Fruit fly (Drosophila melanogaster) whole organism, embryonic: ENCODE measurements around the gene GlnRS.

Experiments
- Atf6 ChIP-seq: fragments of 200-800 bp; sonication (Bioruptor generic); IDR thresholded peaks from 2 replicates; pipeline ENCODE4 v1.3.6; 2022; ENCODE audit warnings: missing biosample characterization, missing genetic modification characterization
- Blimp-1 ChIP-seq: fragments of 200-800 bp; sonication (Bioruptor generic); optimal IDR thresholded peaks from 3 replicates; lab custom pipeline; 2018; ENCODE audit warnings: missing biosample characterization, missing genetic modification characterization, mild to moderate bottlenecking, moderate library complexity, missing genetic modification reagents
- CG10147 ChIP-seq: fragments of 200-800 bp; sonication (Bioruptor generic); optimal IDR thresholded peaks from 2 replicates; lab custom pipeline; 2019; ENCODE audit warnings: missing biosample characterization, mild to moderate bottlenecking, missing genetic modification characterization, moderate library complexity
- CG10462 ChIP-seq: fragments of 200-800 bp; sonication (Bioruptor generic); optimal IDR thresholded peaks from 2 replicates; lab custom pipeline; 2016; ENCODE audit warnings: missing biosample characterization, missing genetic modification characterization
- CG10543 ChIP-seq: fragments of 200-800 bp; sonication (Bioruptor generic); optimal IDR thresholded peaks from 3 replicates; lab custom pipeline; 2017; ENCODE audit warnings: missing biosample characterization, mild to moderate bottlenecking, missing genetic modification characterization, moderate library complexity
- CG11696 ChIP-seq: fragments of 200-800 bp; sonication (Bioruptor generic); IDR thresholded peaks from 2 replicates; pipeline ENCODE4 v1.3.6; 2022; ENCODE audit warnings: missing biosample characterization, missing genetic modification characterization
- CG12104 ChIP-seq: fragments of 200-800 bp; sonication (Bioruptor generic); optimal IDR thresholded peaks from 3 replicates; lab custom pipeline; 2016; ENCODE audit warnings: missing biosample characterization, missing genetic modification characterization
- CG12155 ChIP-seq: fragments of 200-800 bp; sonication (Bioruptor generic); optimal IDR thresholded peaks from 3 replicates; lab custom pipeline; 2016; ENCODE audit warnings: missing biosample characterization, missing genetic modification characterization
- CG15011 ChIP-seq: fragments of 200-800 bp; sonication (Bioruptor generic); optimal IDR thresholded peaks from 3 replicates; lab custom pipeline; 2018; ENCODE audit warnings: missing biosample characterization, mild to moderate bottlenecking, missing genetic modification characterization
- CG17612 ChIP-seq: fragments of 200-800 bp; sonication (Bioruptor generic); IDR thresholded peaks from 2 replicates; pipeline ENCODE4 v1.3.6; 2022; ENCODE audit warnings: missing biosample characterization, missing genetic modification characterization
- CG17912 ChIP-seq: fragments of 200-800 bp; sonication (Bioruptor generic); optimal IDR thresholded peaks from 2 replicates; lab custom pipeline; 2018; ENCODE audit warnings: missing biosample characterization, mild to moderate bottlenecking, missing genetic modification characterization
- CG30020 ChIP-seq: fragments of 200-800 bp; optimal IDR thresholded peaks from 2 replicates; lab custom pipeline; 2019; ENCODE audit warnings: missing biosample characterization, mild to moderate bottlenecking, missing genetic modification characterization, moderate library complexity
- CG30431 ChIP-seq: fragments of 200-800 bp; sonication (Bioruptor generic); optimal IDR thresholded peaks from 2 replicates; lab custom pipeline; 2017; ENCODE audit warnings: missing biosample characterization, missing genetic modification characterization
- CG33213 ChIP-seq: fragments of 200-800 bp; sonication (Bioruptor generic); optimal IDR thresholded peaks from 3 replicates; lab custom pipeline; 2016; ENCODE audit warnings: missing biosample characterization, missing genetic modification characterization
- CG7786 ChIP-seq: fragments of 200-800 bp; sonication (Bioruptor generic); optimal IDR thresholded peaks from 2 replicates; lab custom pipeline; 2016; ENCODE audit warnings: missing biosample characterization, missing genetic modification characterization
- CG7987 ChIP-seq: fragments of 200-800 bp; sonication (Bioruptor generic); optimal IDR thresholded peaks from 2 replicates; lab custom pipeline; 2018; ENCODE audit warnings: missing biosample characterization, mild to moderate bottlenecking, missing genetic modification characterization, moderate library complexity
- Doc2 ChIP-seq: fragments of 200-800 bp; sonication (Bioruptor generic); IDR thresholded peaks from 2 replicates; pipeline ENCODE4 v1.3.6; 2022; ENCODE audit warnings: missing biosample characterization, missing genetic modification characterization
- GATAe ChIP-seq: fragments of 200-800 bp; sonication (Bioruptor generic); conservative IDR thresholded peaks from 2 replicates; pipeline ENCODE4 v1.3.6; 2022; ENCODE audit warnings: missing biosample characterization, missing genetic modification characterization
- Hmr ChIP-seq: fragments of 200-800 bp; sonication (Bioruptor generic); optimal IDR thresholded peaks from 3 replicates; lab custom pipeline; 2017; ENCODE audit warnings: mild to moderate bottlenecking, missing biosample characterization, missing genetic modification reagents, missing genetic modification characterization
- Hr3 ChIP-seq: fragments of 200-800 bp; sonication (Bioruptor generic); optimal IDR thresholded peaks from 3 replicates; lab custom pipeline; 2016; ENCODE audit warnings: missing biosample characterization, missing genetic modification characterization
- Poxn ChIP-seq: fragments of 200-800 bp; sonication (Bioruptor generic); IDR thresholded peaks from 2 replicates; pipeline ENCODE4 v1.3.6; 2022; ENCODE audit warnings: missing biosample characterization, missing genetic modification characterization
- Rfx ChIP-seq: fragments of 200-800 bp; sonication (Bioruptor generic); IDR thresholded peaks from 2 replicates; pipeline ENCODE4 v1.3.6; 2022; ENCODE audit warnings: missing biosample characterization, missing genetic modification characterization
- Stat92E ChIP-seq, 3 experiments: fragments of >200 bp in 2 of 3; fragments of 200-800 bp in 1 of 3; sonication (Bioruptor generic) in 1 of 3; optimal IDR thresholded peaks; 2 replicates each; lab custom pipeline; 2017 to 2019; ENCODE audit warnings: missing biosample characterization in 3 of 3, missing genetic modification characterization in 3 of 3, mild to moderate bottlenecking in 1 of 3, moderate library complexity in 1 of 3
- Usf ChIP-seq: fragments of 200-800 bp; sonication (Bioruptor generic); optimal IDR thresholded peaks from 2 replicates; lab custom pipeline; 2017; ENCODE audit warnings: missing genotype, missing biosample characterization, missing genetic modification characterization
- bbx ChIP-seq: fragments of 200-800 bp; sonication (Bioruptor generic); IDR thresholded peaks from 2 replicates; pipeline ENCODE4 v1.3.6; 2022; ENCODE audit warnings: missing biosample characterization, missing genetic modification characterization; ENCODE audit not compliant: partially characterized antibody
- chinmo ChIP-seq: fragments of 200-800 bp; sonication (Bioruptor generic); IDR thresholded peaks from 4 replicates; pipeline ENCODE4 v1.3.6; 2022; ENCODE audit warnings: missing biosample characterization, missing genetic modification characterization; ENCODE audit not compliant: partially characterized antibody
- chn ChIP-seq: fragments of 200-800 bp; sonication (Bioruptor generic); optimal IDR thresholded peaks from 2 replicates; lab custom pipeline; 2016; ENCODE audit warnings: missing biosample characterization, missing genetic modification characterization
- crol ChIP-seq: fragments of 200-800 bp; sonication (Bioruptor generic); IDR thresholded peaks from 2 replicates; pipeline ENCODE4 v1.3.6; 2022; ENCODE audit warnings: missing biosample characterization, missing genetic modification characterization
- dan ChIP-seq: fragments of 200-800 bp; sonication (Bioruptor generic); IDR thresholded peaks from 2 replicates; pipeline ENCODE4 v1.3.6; 2022; ENCODE audit warnings: missing biosample characterization, missing genetic modification characterization
- emc ChIP-seq: fragments of 200-800 bp; sonication (Bioruptor generic); optimal IDR thresholded peaks from 2 replicates; lab custom pipeline; 2016; ENCODE audit warnings: missing biosample characterization, missing genetic modification characterization
- eve ChIP-seq, 2 experiments: fragments of >200 bp; optimal IDR thresholded peaks; 2 replicates each; lab custom pipeline; 2017; ENCODE audit warnings: missing biosample characterization in 2 of 2, missing genetic modification characterization in 2 of 2
- fd64A ChIP-seq: fragments of 200-800 bp; sonication (Bioruptor generic); optimal IDR thresholded peaks from 3 replicates; lab custom pipeline; 2018; ENCODE audit warnings: missing biosample characterization, mild to moderate bottlenecking, missing genetic modification characterization
- gro ChIP-seq: fragments of 200-800 bp; sonication (Bioruptor generic); optimal IDR thresholded peaks from 2 replicates; lab custom pipeline; 2016; ENCODE audit warnings: missing biosample characterization, missing genetic modification characterization
- ind ChIP-seq: fragments of 200-800 bp; sonication (Bioruptor generic); optimal IDR thresholded peaks from 3 replicates; lab custom pipeline; 2016; ENCODE audit warnings: missing biosample characterization, missing genetic modification characterization
- kay ChIP-seq: fragments of 200-800 bp; sonication (Bioruptor generic); optimal IDR thresholded peaks from 2 replicates; lab custom pipeline; 2016; ENCODE audit warnings: missing biosample characterization, missing genetic modification characterization
- knrl ChIP-seq: fragments of 200-800 bp; sonication (Bioruptor generic); IDR thresholded peaks from 3 replicates; pipeline ENCODE4 v1.3.6; 2022; ENCODE audit warnings: missing biosample characterization, missing genetic modification characterization; ENCODE audit not compliant: partially characterized antibody
- lmd ChIP-seq: fragments of 200-800 bp; sonication (Bioruptor generic); IDR thresholded peaks from 2 replicates; pipeline ENCODE4 v1.3.6; 2022; ENCODE audit warnings: missing biosample characterization, missing genetic modification characterization
- luna ChIP-seq: fragments of 200-800 bp; sonication (Bioruptor generic); optimal IDR thresholded peaks from 2 replicates; lab custom pipeline; 2016; ENCODE audit warnings: missing biosample characterization, missing genetic modification characterization
- mirr ChIP-seq: fragments of 200-800 bp; sonication (Bioruptor generic); optimal IDR thresholded peaks from 3 replicates; lab custom pipeline; 2018; ENCODE audit warnings: missing biosample characterization, mild to moderate bottlenecking, missing genetic modification characterization
- pan ChIP-seq, 4 experiments: fragments of >200 bp in 3 of 4; fragments of 200-800 bp in 1 of 4; sonication (Bioruptor generic) in 1 of 4; optimal IDR thresholded peaks in 3 of 4; IDR thresholded peaks in 1 of 4; 2 replicates each; pipeline versions ENCODE4 v1.3.6 to Lab custom; 2017 to 2022; ENCODE audit warnings: missing biosample characterization in 2 of 4, missing genetic modification characterization in 2 of 4, mixed read lengths in 1 of 4
- phol ChIP-seq: fragments of 200-800 bp; sonication (Bioruptor generic); optimal IDR thresholded peaks from 3 replicates; lab custom pipeline; 2018; ENCODE audit warnings: missing biosample characterization, mild to moderate bottlenecking, missing genetic modification characterization, moderate library complexity
- psq ChIP-seq: fragments of 200-800 bp; sonication (Bioruptor generic); optimal IDR thresholded peaks from 2 replicates; lab custom pipeline; 2017; ENCODE audit warnings: missing biosample characterization, missing genetic modification characterization
- sd ChIP-seq: fragments of 200-800 bp; sonication (Bioruptor generic); optimal IDR thresholded peaks from 3 replicates; lab custom pipeline; 2018; ENCODE audit warnings: missing biosample characterization, mild to moderate bottlenecking, missing genetic modification characterization, moderate library complexity
- sisA ChIP-seq: fragments of 200-800 bp; sonication (Bioruptor generic); IDR thresholded peaks from 2 replicates; pipeline ENCODE4 v1.3.6; 2022; ENCODE audit warnings: missing biosample characterization, missing genetic modification characterization
- slbo ChIP-seq: fragments of 200-800 bp; sonication (Bioruptor generic); IDR thresholded peaks from 2 replicates; pipeline ENCODE4 v1.3.6; 2022; ENCODE audit warnings: missing biosample characterization, missing genetic modification characterization
- sr ChIP-seq: fragments of 200-800 bp; sonication (Bioruptor generic); IDR thresholded peaks from 3 replicates; pipeline ENCODE4 v1.3.6; 2022; ENCODE audit warnings: missing biosample characterization, missing genetic modification characterization
- tup ChIP-seq: fragments of 200-800 bp; sonication (Bioruptor generic); optimal IDR thresholded peaks from 2 replicates; lab custom pipeline; 2016; ENCODE audit warnings: missing biosample characterization, mild to moderate bottlenecking, missing genetic modification characterization, moderate library complexity
- twi ChIP-seq: fragments of 200-800 bp; optimal IDR thresholded peaks from 2 replicates; lab custom pipeline; 2019; ENCODE audit warnings: missing biosample characterization, mild to moderate bottlenecking, missing genetic modification characterization, moderate library complexity
- tx ChIP-seq: fragments of 200-800 bp; sonication (Bioruptor generic); optimal IDR thresholded peaks from 2 replicates; lab custom pipeline; 2016; ENCODE audit warnings: missing biosample characterization, missing genetic modification characterization
- wdn ChIP-seq: fragments of 200-800 bp; sonication (Bioruptor generic); IDR thresholded peaks from 2 replicates; pipeline ENCODE4 v1.3.6; 2022; ENCODE audit warnings: missing biosample characterization, missing genetic modification characterization
- wor ChIP-seq: fragments of 200-800 bp; sonication (Bioruptor generic); IDR thresholded peaks from 2 replicates; pipeline ENCODE4 v1.3.6; 2022; ENCODE audit warnings: missing biosample characterization, missing genetic modification characterization

Gene GlnRS

dm6 chr3R:25262322-25262761 is 3.2 kb downstream of the GlnRS start, which contains the start of the genes Kdsr and CG11858 (continued):
- peak; percentile 95 for TF ChIP-seq chinmo (GFP tag; lab: Robert Waterston, UW)
- peak; percentile 63 for TF ChIP-seq Hr3 (GFP tag; lab: Kevin White, UChicago)
- TF ChIP-seq emc (GFP tag; lab: Kevin White, UChicago): no peak
- TF ChIP-seq CG33213 (GFP tag; lab: Kevin White, UChicago): peak; percentile 51
- TF ChIP-seq Doc2 (GFP tag; lab: Robert Waterston, UW): no peak
- TF ChIP-seq CG10147 (GFP tag; lab: Kevin White, UChicago): peak; percentile 63
- no peak for TF ChIP-seq sr
- TF ChIP-seq psq (GFP tag; lab: Kevin White, UChicago): peak; percentile 9
- no peak for TF ChIP-seq mirr
- TF ChIP-seq CG11696 (GFP tag; lab: Robert Waterston, UW): no peak
- no peak for TF ChIP-seq pan (optimal IDR thresholded peaks at IDR 0.05; lab: Kevin White, UChicago)
- peak in 1 of 2 experiments; percentile 64 for TF ChIP-seq pan (GFP tag; optimal IDR thresholded peaks at IDR 0.05 in 1 of 2, IDR thresholded peaks at IDR 0.05 in 1 of 2)
- peak; percentile 9 for TF ChIP-seq tup (GFP tag; lab: Kevin White, UChicago)
- peak; percentile 75 for TF ChIP-seq phol (tag; lab: Kevin White, UChicago)
- TF ChIP-seq Hmr (GFP tag; lab: Kevin White, UChicago): peak; percentile 67
- TF ChIP-seq CG15011 (GFP tag; lab: Kevin White, UChicago): no peak
- TF ChIP-seq knrl (GFP tag; lab: Robert Waterston, UW): no peak
- peak; percentile 66 for TF ChIP-seq ind (GFP tag; lab: Kevin White, UChicago)
- TF ChIP-seq twi: peak; percentile 30
- TF ChIP-seq dan: no peak
- peak; percentile 19 for TF ChIP-seq CG10462 (GFP tag; lab: Kevin White, UChicago)
- TF ChIP-seq Rfx: peak; percentile 85
- TF ChIP-seq chn (GFP tag; lab: Kevin White, UChicago): peak; percentile 65
- TF ChIP-seq CG10543 (GFP tag; lab: Kevin White, UChicago): peak; percentile 59
- TF ChIP-seq CG7786 (GFP tag; lab: Kevin White, UChicago): peak; percentile 52
- TF ChIP-seq Usf (GFP tag; lab: Kevin White, UChicago): no peak
- peak; percentile 48 for TF ChIP-seq CG7987 (GFP tag; lab: Kevin White, UChicago)
- TF ChIP-seq CG30020 (tag; lab: Kevin White, UChicago): peak; percentile 46
- peak; percentile 40 for TF ChIP-seq luna (GFP tag; lab: Kevin White, UChicago)
- no peak for TF ChIP-seq eve (GFP tag; optimal IDR thresholded peaks at IDR 0.05; lab: Kevin White, UChicago)
- TF ChIP-seq tx: peak; percentile 26
- TF ChIP-seq Stat92E (GFP tag; optimal IDR thresholded peaks at IDR 0.05; lab: Kevin White, UChicago): no peak
- no peak for TF ChIP-seq Poxn (GFP tag; lab: Robert Waterston, UW)
- TF ChIP-seq Atf6 (GFP tag; lab: Robert Waterston, UW): peak; percentile 69
- no peak for TF ChIP-seq CG30431 (GFP tag; lab: Kevin White, UChicago)
- peak; percentile 35 for TF ChIP-seq kay (GFP tag; lab: Kevin White, UChicago)
- TF ChIP-seq Blimp-1 (GFP tag; lab: Kevin White, UChicago): no peak
- TF ChIP-seq gro (GFP tag; lab: Kevin White, UChicago): peak; percentile 58
- no peak for TF ChIP-seq fd64A (GFP tag; lab: Kevin White, UChicago)
- TF ChIP-seq crol (GFP tag; lab: Robert Waterston, UW): no peak
- peak; percentile 61 for TF ChIP-seq GATAe (GFP tag; lab: Robert Waterston, UW)
- TF ChIP-seq bbx (GFP tag; lab: Robert Waterston, UW): no peak
- peak; percentile 68 for TF ChIP-seq sisA
- TF ChIP-seq wor (GFP tag; lab: Robert Waterston, UW): peak; percentile 46; the same call in 1 of the 2 replicates
- peak; percentile 54 for TF ChIP-seq CG12155
- peak; percentile 81 for TF ChIP-seq slbo (GFP tag; lab: Robert Waterston, UW)
- TF ChIP-seq sd: peak; percentile 27
- peak; percentile 32 for TF ChIP-seq CG12104 (GFP tag; lab: Kevin White, UChicago)
- TF ChIP-seq CG17612 (GFP tag; lab: Robert Waterston, UW): no peak
- TF ChIP-seq lmd (GFP tag; lab: Robert Waterston, UW): peak; percentile 64
- no peak for TF ChIP-seq CG17912 (GFP tag; lab: Kevin White, UChicago)
- 0 out of 2 replicates have a peak, but pooled peaks have one; percentile 48 for TF ChIP-seq wdn (GFP tag; lab: Robert Waterston, UW)
